Fruit fly (Drosophila melanogaster): ENCODE data around the gene alpha-Est6.

DNA sequence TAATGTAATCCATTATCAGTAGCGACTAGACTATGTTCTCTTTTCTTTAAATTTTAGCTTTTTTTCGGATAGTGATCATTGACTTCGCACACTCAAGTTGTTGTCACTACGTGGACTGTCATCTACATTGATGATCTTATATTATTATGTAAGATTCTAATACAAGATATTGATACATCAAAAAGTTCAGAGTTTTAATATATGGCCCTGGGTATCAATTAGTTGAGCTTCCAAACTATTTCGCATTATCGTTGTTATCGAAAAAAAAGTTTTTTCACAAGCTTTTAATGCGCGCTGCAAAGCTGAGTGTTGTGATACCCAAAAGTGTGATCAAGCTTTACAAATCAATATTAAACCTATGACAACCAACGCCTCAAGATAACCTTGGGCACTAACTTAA, 36.5 kb downstream of the alpha-Est6 start:
- no peak for TF ChIP-seq CG12605 (GFP tag; IDR thresholded peaks at IDR 0.05)
- no peak for TF ChIP-seq Pif1A (GFP tag; optimal IDR thresholded peaks at IDR 0.05)
- no peak for TF ChIP-seq CG34367 (tag; optimal IDR thresholded peaks at IDR 0.05)
- no peak for TF ChIP-seq CG13204 (GFP tag; optimal IDR thresholded peaks at IDR 0.05)
- TF ChIP-seq CG9948 (tag; optimal IDR thresholded peaks at IDR 0.05): no peak
- TF ChIP-seq CG15710 (tag; optimal IDR thresholded peaks at IDR 0.05): no peak
- no peak for TF ChIP-seq fd96Ca (GFP tag; IDR thresholded peaks at IDR 0.05)
- TF ChIP-seq Ets98B (GFP tag; IDR thresholded peaks at IDR 0.05): peak; percentile 17; the same call in 1 of the 2 replicates
- no peak for TF ChIP-seq CG8301 (tag; optimal IDR thresholded peaks at IDR 0.05)

All from whole organism, pupa.